Worm (Caenorhabditis elegans): ENCODE data around the gene ttr-51.

ttr-51 gene

DNA sequence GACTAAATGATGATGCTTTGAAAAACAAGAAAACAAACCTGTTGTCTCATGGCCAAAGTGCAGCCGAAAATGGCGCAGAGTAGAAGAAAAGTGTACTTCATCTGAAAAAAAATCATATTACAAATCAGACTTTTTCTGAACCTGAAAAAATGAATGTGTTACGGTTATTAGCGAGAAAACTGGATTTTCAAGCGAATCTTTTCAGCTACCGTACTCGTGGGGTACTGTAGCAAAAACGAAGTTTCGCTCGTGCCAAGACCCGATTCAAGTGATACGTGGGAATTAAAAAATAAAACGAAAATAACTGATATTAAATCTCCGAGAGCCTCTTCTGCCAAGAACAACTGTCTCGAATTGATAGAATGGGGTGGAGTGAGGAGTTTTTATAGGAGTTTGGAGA lies at the start of gene ttr-51:
Gene ttr-51, minus strand, starts transcription at position 101 of the 400 bp plus-strand sequence.
- TF ChIP-seq nhr-237 (tag; optimal IDR thresholded peaks at IDR 0.05) (no peak), lsy-2 (tag; optimal IDR thresholded peaks at IDR 0.05) (peak in 1 of 2 experiments; percentile 1), nhr-129 (tag; optimal IDR thresholded peaks at IDR 0.05) (peak; percentile 17)

DNA sequence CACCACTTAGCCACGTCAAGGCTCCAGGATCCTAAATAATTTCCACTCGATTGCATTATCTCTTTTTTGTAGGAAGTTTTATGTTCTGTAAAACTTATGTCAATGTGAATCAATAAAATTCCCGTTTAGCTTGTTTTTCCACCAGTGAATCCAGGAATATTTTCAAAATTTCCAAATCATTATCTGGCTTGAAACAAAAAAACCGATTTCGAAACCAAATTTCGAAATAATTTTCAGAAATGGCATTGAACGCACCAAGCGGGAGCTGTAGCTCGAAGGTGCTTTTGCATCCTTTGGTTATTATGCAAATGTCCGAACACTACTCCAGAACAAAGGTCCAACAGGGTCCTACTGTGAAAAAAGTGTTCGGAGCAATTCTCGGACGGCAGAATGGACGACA lies 48.5 kb upstream of the ttr-51 start, which contains the start of gene csn-6:
Gene csn-6, plus strand, starts transcription at position 234 of the 400 bp plus-strand sequence.
- TF ChIP-seq aly-2 (tag; optimal IDR thresholded peaks at IDR 0.05) (no peak), nhr-129 (tag; optimal IDR thresholded peaks at IDR 0.05) (no peak), nhr-21 (tag; optimal IDR thresholded peaks at IDR 0.05) (no peak), skn-1 (tag; optimal IDR thresholded peaks at IDR 0.05) (no peak), blmp-1 (tag; optimal IDR thresholded peaks at IDR 0.05; ENCODE audit: insufficient read depth) (no peak), lin-13 (GFP tag; optimal IDR thresholded peaks at IDR 0.05) (no peak), unc-55 (GFP tag; optimal IDR thresholded peaks at IDR 0.05) (no peak), nhr-6 (tag; optimal IDR thresholded peaks at IDR 0.05) (no peak), nhr-237 (tag; optimal IDR thresholded peaks at IDR 0.05) (no peak), zag-1 (tag; optimal IDR thresholded peaks at IDR 0.05) (no peak), lsy-2 (tag; optimal IDR thresholded peaks at IDR 0.05) (no peak), lin-39 (tag; optimal IDR thresholded peaks at IDR 0.05) (no peak), Y55F3AM.14 (GFP tag; optimal IDR thresholded peaks at IDR 0.05) (no peak), F13H6.1 (tag; optimal IDR thresholded peaks at IDR 0.05) (no peak), elt-3 (tag; optimal IDR thresholded peaks at IDR 0.05) (no peak), ztf-11 (tag; optimal IDR thresholded peaks at IDR 0.05) (no peak), gmeb-1 (tag; optimal IDR thresholded peaks at IDR 0.05) (no peak), elt-1 (tag; optimal IDR thresholded peaks at IDR 0.05) (no peak), snpc-4 (tag; optimal IDR thresholded peaks at IDR 0.05) (no peak), fos-1 (tag; optimal IDR thresholded peaks at IDR 0.05) (no peak)

DNA sequence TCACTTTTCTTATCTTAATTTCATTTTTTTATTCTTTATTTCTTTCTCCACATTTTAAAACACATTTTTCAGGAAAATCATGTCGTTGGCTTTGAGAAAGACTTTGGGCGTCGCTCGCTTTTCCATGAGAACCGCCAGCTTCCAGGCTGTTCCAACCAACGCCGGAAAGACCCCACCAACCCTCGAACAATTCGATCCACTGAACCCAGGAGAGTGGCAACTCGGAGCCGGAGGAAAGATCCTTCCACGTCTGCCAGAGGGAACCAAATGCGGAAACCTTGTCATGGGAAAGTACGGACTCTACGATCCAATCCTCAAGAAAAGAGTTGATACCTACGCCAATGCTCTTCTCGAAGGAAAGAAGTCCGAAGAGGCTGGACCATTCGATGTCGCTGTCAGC lies 48.0 kb upstream of the ttr-51 start, which contains the start of gene kdp-1:
Gene kdp-1, plus strand, starts transcription at position 80 of the 400 bp plus-strand sequence.
- TF ChIP-seq peb-1 (tag; optimal IDR thresholded peaks at IDR 0.05) (no peak), lin-13 (GFP tag; optimal IDR thresholded peaks at IDR 0.05) (peak; percentile 9)

DNA sequence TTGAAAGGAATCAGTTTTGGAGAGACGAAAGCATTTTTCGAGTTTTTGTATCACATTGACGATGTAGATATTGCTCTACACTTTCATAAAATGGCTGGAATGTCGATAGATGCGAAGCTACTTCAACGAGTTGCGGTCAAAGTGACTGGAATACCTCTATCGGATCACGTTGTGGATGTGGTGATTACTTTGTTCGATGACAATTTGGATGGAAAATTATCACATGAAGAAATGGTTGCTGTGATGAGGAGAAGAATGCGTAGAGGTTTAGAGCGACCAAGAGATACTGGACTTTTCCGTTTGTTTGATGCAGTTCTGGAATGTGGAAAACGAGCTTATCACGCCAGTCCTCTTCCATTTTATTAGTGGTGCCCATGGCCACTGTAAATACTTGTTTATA lies 47.5 kb upstream of the ttr-51 start:
- TF ChIP-seq crh-2 (tag; optimal IDR thresholded peaks at IDR 0.05): no peak
- no peak for TF ChIP-seq ceh-16 (tag; optimal IDR thresholded peaks at IDR 0.05)
- no peak for TF ChIP-seq snpc-4 (tag; optimal IDR thresholded peaks at IDR 0.05)
- no peak for TF ChIP-seq nhr-21 (tag; optimal IDR thresholded peaks at IDR 0.05)
- TF ChIP-seq C34F6.9 (tag; optimal IDR thresholded peaks at IDR 0.05): no peak
- no peak for TF ChIP-seq unc-62 (GFP tag; optimal IDR thresholded peaks at IDR 0.05)
- TF ChIP-seq sma-9 (GFP tag; optimal IDR thresholded peaks at IDR 0.05): no peak
- TF ChIP-seq sma-9 (tag; optimal IDR thresholded peaks at IDR 0.05): no peak
- no peak for TF ChIP-seq ztf-11 (tag; optimal IDR thresholded peaks at IDR 0.05)
- TF ChIP-seq alr-1 (tag; optimal IDR thresholded peaks at IDR 0.05): no peak

DNA sequence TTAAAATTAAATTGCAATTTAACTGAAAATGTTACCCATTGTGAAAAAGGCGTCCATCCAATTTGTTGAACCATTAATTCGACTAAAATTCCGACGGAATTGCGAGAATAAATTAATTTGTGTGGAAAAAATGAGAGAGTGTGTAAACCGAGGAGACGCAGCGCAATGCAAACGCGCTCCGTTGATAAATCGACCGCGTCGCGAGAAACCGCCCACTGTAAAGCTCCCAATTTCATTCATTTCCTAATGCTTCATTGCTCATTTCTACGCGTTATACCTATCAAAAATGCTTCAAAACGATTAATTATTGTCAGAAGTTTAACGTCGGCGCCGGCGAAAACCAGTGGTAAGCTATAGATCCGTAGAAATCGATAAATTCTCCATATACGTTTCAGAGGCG lies 45.6 kb upstream of the ttr-51 start, which contains the start of the genes Y67H2A.2 and micu-1:
Gene Y67H2A.2, minus strand, starts transcription at position 74 of the 400 bp plus-strand sequence.
Gene micu-1, plus strand, starts transcription at position 181 of the 400 bp plus-strand sequence.
- TF ChIP-seq nhr-6 (tag; optimal IDR thresholded peaks at IDR 0.05): no peak
- TF ChIP-seq blmp-1 (tag; optimal IDR thresholded peaks at IDR 0.05; ENCODE audit: insufficient read depth): no peak
- peak; percentile 57 for TF ChIP-seq lin-13 (GFP tag; optimal IDR thresholded peaks at IDR 0.05)
- peak; percentile 82 for TF ChIP-seq lin-11 (tag; optimal IDR thresholded peaks at IDR 0.05)
- TF ChIP-seq elt-1 (tag; optimal IDR thresholded peaks at IDR 0.05): no peak
- TF ChIP-seq zag-1 (tag; optimal IDR thresholded peaks at IDR 0.05): no peak
- no peak for TF ChIP-seq nhr-12 (tag; optimal IDR thresholded peaks at IDR 0.05)
- TF ChIP-seq ama-1 (optimal IDR thresholded peaks at IDR 0.05): peak; percentile 56
- TF ChIP-seq unc-55 (GFP tag; optimal IDR thresholded peaks at IDR 0.05): peak; percentile 90
- TF ChIP-seq dmd-4 (tag; optimal IDR thresholded peaks at IDR 0.05): no peak
- no peak for TF ChIP-seq ztf-1 (GFP tag; conservative IDR thresholded peaks at IDR 0.05)
- TF ChIP-seq peb-1 (tag; optimal IDR thresholded peaks at IDR 0.05): no peak
- TF ChIP-seq nhr-129 (tag; optimal IDR thresholded peaks at IDR 0.05): peak; percentile 86
- TF ChIP-seq nhr-11 (tag; optimal IDR thresholded peaks at IDR 0.05): no peak
- TF ChIP-seq egl-27 (tag; optimal IDR thresholded peaks at IDR 0.05): peak; percentile 17
- TF ChIP-seq nhr-237 (tag; optimal IDR thresholded peaks at IDR 0.05): no peak
- peak; percentile 27 for TF ChIP-seq mab-5 (tag; optimal IDR thresholded peaks at IDR 0.05)
- no peak for TF ChIP-seq Y55F3AM.14 (GFP tag; optimal IDR thresholded peaks at IDR 0.05)
- no peak for TF ChIP-seq lin-39 (tag; optimal IDR thresholded peaks at IDR 0.05)
- peak; percentile 82 to 87 for TF ChIP-seq lsy-2 (tag; optimal IDR thresholded peaks at IDR 0.05)
- peak; percentile 33 for TF ChIP-seq snpc-4 (tag; optimal IDR thresholded peaks at IDR 0.05)
- no peak for TF ChIP-seq R02D3.7 (tag; optimal IDR thresholded peaks at IDR 0.05)
- no peak for TF ChIP-seq unc-39 (tag; optimal IDR thresholded peaks at IDR 0.05)
- TF ChIP-seq nhr-21 (tag; optimal IDR thresholded peaks at IDR 0.05): peak; percentile 42
- TF ChIP-seq ceh-82 (tag; optimal IDR thresholded peaks at IDR 0.05): no peak
- TF ChIP-seq alr-1 (tag; optimal IDR thresholded peaks at IDR 0.05): no peak
- TF ChIP-seq sma-9 (GFP tag; optimal IDR thresholded peaks at IDR 0.05): peak; percentile 39
- no peak for TF ChIP-seq sma-9 (tag; optimal IDR thresholded peaks at IDR 0.05)
- TF ChIP-seq mbf-1 (tag; optimal IDR thresholded peaks at IDR 0.05): no peak
- TF ChIP-seq C34F6.9 (tag; optimal IDR thresholded peaks at IDR 0.05): peak; percentile 81
- TF ChIP-seq nhr-25 (tag; optimal IDR thresholded peaks at IDR 0.05): peak; percentile 60
- TF ChIP-seq gmeb-1 (tag; optimal IDR thresholded peaks at IDR 0.05): peak; percentile 67
- TF ChIP-seq unc-62 (GFP tag; optimal IDR thresholded peaks at IDR 0.05): no peak
- no peak for TF ChIP-seq sem-4 (tag; optimal IDR thresholded peaks at IDR 0.05)
- TF ChIP-seq ztf-11 (tag; optimal IDR thresholded peaks at IDR 0.05): no peak
- no peak for TF ChIP-seq elt-3 (tag; optimal IDR thresholded peaks at IDR 0.05)
- TF ChIP-seq nhr-23 (tag; optimal IDR thresholded peaks at IDR 0.05): no peak

All from whole organism, L2 larva.